Fruit fly (Drosophila melanogaster): ENCODE measurements around the gene CG7099.

CG7099 gene

dm6 chr2L:13398614-13399161 is 11.3 kb downstream of the CG7099 start, which contains the start of the genes CG10859 and CG7110:
Gene CG10859, minus strand, starts transcription at chr2L:13398664.
Gene CG7110, plus strand, starts transcription at chr2L:13398991.
- TF ChIP-seq Max (GFP tag; optimal IDR thresholded peaks at IDR 0.05) (peak; percentile 59), phol (tag; optimal IDR thresholded peaks at IDR 0.05) (peak; percentile 69), CG6813 (GFP tag; optimal IDR thresholded peaks at IDR 0.05) (peak; percentile 29), CG17186 (GFP tag; optimal IDR thresholded peaks at IDR 0.05) (peak; percentile 99), vnd (GFP tag; IDR thresholded peaks at IDR 0.05; ENCODE audit: partially characterized antibody) (no peak), Camta (GFP tag; optimal IDR thresholded peaks at IDR 0.05) (no peak), CG18764 (GFP tag; optimal IDR thresholded peaks at IDR 0.05) (peak; percentile 20), Nf-YB (GFP tag; optimal IDR thresholded peaks at IDR 0.05) (peak; percentile 10), CG10979 (tag; optimal IDR thresholded peaks at IDR 0.05) (peak; percentile 22), twi (tag; optimal IDR thresholded peaks at IDR 0.05) (peak; percentile 33), Lim3 (GFP tag; IDR thresholded peaks at IDR 0.05) (no peak), CG3995 (GFP tag; optimal IDR thresholded peaks at IDR 0.05) (peak; percentile 13), unpg (GFP tag; optimal IDR thresholded peaks at IDR 0.05) (peak; percentile 59), CG30020 (tag; optimal IDR thresholded peaks at IDR 0.05) (peak; percentile 33), CG14710 (tag; optimal IDR thresholded peaks at IDR 0.05) (peak; percentile 65), CG10431 (GFP tag; optimal IDR thresholded peaks at IDR 0.05) (peak; percentile 5), CG33213 (GFP tag; optimal IDR thresholded peaks at IDR 0.05) (peak; percentile 56), bigmax (GFP tag; optimal IDR thresholded peaks at IDR 0.05) (no peak), en (GFP tag; optimal IDR thresholded peaks at IDR 0.05) (no peak), CG11723 (GFP tag; optimal IDR thresholded peaks at IDR 0.05) (peak; percentile 29), dm (GFP tag; optimal IDR thresholded peaks at IDR 0.05) (peak; percentile 60), CG6683 (GFP tag; optimal IDR thresholded peaks at IDR 0.05) (peak; percentile 53), mirr (GFP tag; optimal IDR thresholded peaks at IDR 0.05) (peak; percentile 55), CG2678 (tag; optimal IDR thresholded peaks at IDR 0.05) (peak; percentile 43), CG16863 (GFP tag; optimal IDR thresholded peaks at IDR 0.05) (no peak), CG4730 (GFP tag; IDR thresholded peaks at IDR 0.05) (no peak), Nf-YC (tag; optimal IDR thresholded peaks at IDR 0.05) (peak; percentile 12), CG13296 (GFP tag; optimal IDR thresholded peaks at IDR 0.05) (peak; percentile 71), CG12219 (GFP tag; optimal IDR thresholded peaks at IDR 0.05) (peak; percentile 1), luna (GFP tag; optimal IDR thresholded peaks at IDR 0.05) (no peak), emc (GFP tag; optimal IDR thresholded peaks at IDR 0.05) (no peak), CG13894 (tag; optimal IDR thresholded peaks at IDR 0.05) (peak; percentile 7), Sox100B (GFP tag; optimal IDR thresholded peaks at IDR 0.05) (peak; percentile 52), ara (GFP tag; IDR thresholded peaks at IDR 0.05) (no peak), gfzf (GFP tag; optimal IDR thresholded peaks at IDR 0.05) (peak; percentile 86), rib (GFP tag; IDR thresholded peaks at IDR 0.05) (no peak), CG1832 (GFP tag; optimal IDR thresholded peaks at IDR 0.05) (no peak), ems (GFP tag; optimal IDR thresholded peaks at IDR 0.05) (no peak), CG14965 (GFP tag; optimal IDR thresholded peaks at IDR 0.05; ENCODE audit: borderline replicate concordance) (no peak), gcm (GFP tag; optimal IDR thresholded peaks at IDR 0.05) (peak; percentile 9), CG12659 (GFP tag; optimal IDR thresholded peaks at IDR 0.05) (peak; percentile 80), CG12299 (tag; optimal IDR thresholded peaks at IDR 0.05) (peak; percentile 45), pan (optimal IDR thresholded peaks at IDR 0.05) (no peak), pan (GFP tag; optimal IDR thresholded peaks at IDR 0.05 in 1 of 2, IDR thresholded peaks at IDR 0.05 in 1 of 2) (peak in 1 of 2 experiments; percentile 10), CG31365 (tag; optimal IDR thresholded peaks at IDR 0.05) (no peak), CG9817 (tag; optimal IDR thresholded peaks at IDR 0.05) (peak; percentile 24), CG2712 (tag; optimal IDR thresholded peaks at IDR 0.05) (peak; percentile 52), CrebB (tag; optimal IDR thresholded peaks at IDR 0.05) (peak; percentile 36), Drgx (GFP tag; IDR thresholded peaks at IDR 0.05) (no peak), grau (tag; optimal IDR thresholded peaks at IDR 0.05) (peak; percentile 51)

Data from whole organism, embryonic.